Fruit fly (Drosophila melanogaster): Measurements from ENCODE around the gene Hel89B.

The Hel89B gene

DNA sequence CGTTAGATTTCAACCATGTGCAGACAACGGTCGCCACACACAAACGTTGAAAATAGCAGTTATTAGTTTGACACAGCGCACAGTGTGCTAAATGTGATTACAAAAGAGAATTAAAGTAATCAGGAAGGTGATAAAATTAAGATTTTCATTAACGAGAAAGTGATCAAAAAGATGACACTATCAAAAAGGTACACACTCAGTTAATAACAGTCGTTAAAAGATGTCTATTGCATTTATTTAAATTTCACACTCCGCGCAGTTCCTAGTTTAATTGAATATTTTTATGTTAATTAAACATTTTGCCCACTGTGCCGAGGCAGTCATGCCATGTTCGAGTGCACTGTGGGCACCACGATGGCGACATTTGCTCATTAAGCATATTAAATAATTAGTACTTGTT lies 45.9 kb upstream of the Hel89B start (continued):
- TF ChIP-seq az2 (GFP tag; optimal IDR thresholded peaks at IDR 0.05) = peak; percentile 25
- TF ChIP-seq zfh1 (GFP tag; IDR thresholded peaks at IDR 0.05) = peak; percentile 23; the same call in 1 of the 3 replicates
- TF ChIP-seq CG15073 (GFP tag; optimal IDR thresholded peaks at IDR 0.05) = no peak
- TF ChIP-seq CG13624 (GFP tag; optimal IDR thresholded peaks at IDR 0.05) = no peak
- peak; percentile 72 for TF ChIP-seq gem (tag; optimal IDR thresholded peaks at IDR 0.05)
- peak; percentile 92 for TF ChIP-seq Med (GFP tag)
- TF ChIP-seq rib (GFP tag; IDR thresholded peaks at IDR 0.05) = no peak
- peak in 1 of 2 experiments; percentile 37 for TF ChIP-seq dpn (GFP tag; optimal IDR thresholded peaks at IDR 0.05)
- TF ChIP-seq CG3281 (GFP tag; optimal IDR thresholded peaks at IDR 0.05) = no peak
- TF ChIP-seq Poxn (GFP tag; IDR thresholded peaks at IDR 0.05) = no peak
- TF ChIP-seq Hmx (GFP tag; optimal IDR thresholded peaks at IDR 0.05) = no peak
- no peak for TF ChIP-seq slp2 (GFP tag; optimal IDR thresholded peaks at IDR 0.05)
- TF ChIP-seq phol (tag; optimal IDR thresholded peaks at IDR 0.05) = peak; percentile 41
- no peak for TF ChIP-seq CG18619 (GFP tag; optimal IDR thresholded peaks at IDR 0.05)
- no peak for TF ChIP-seq Dref (GFP tag; IDR thresholded peaks at IDR 0.05)
- no peak for TF ChIP-seq chif (GFP tag; optimal IDR thresholded peaks at IDR 0.05)
- TF ChIP-seq Vsx1 (GFP tag; optimal IDR thresholded peaks at IDR 0.05) = no peak
- no peak for TF ChIP-seq CG7372 (GFP tag; IDR thresholded peaks at IDR 0.05)
- no peak for TF ChIP-seq ken (GFP tag; IDR thresholded peaks at IDR 0.05)
- peak; percentile 57; the same call in 1 of the 2 replicates for TF ChIP-seq Xrp1 (GFP tag; IDR thresholded peaks at IDR 0.05)
- TF ChIP-seq lola (GFP tag; optimal IDR thresholded peaks at IDR 0.05) = no peak
- no peak for TF ChIP-seq CG15601 (tag; optimal IDR thresholded peaks at IDR 0.05)
- TF ChIP-seq gfzf (GFP tag; optimal IDR thresholded peaks at IDR 0.05) = no peak
- no peak for TF ChIP-seq CG9932 (GFP tag; IDR thresholded peaks at IDR 0.05)
- TF ChIP-seq CG10321 (GFP tag; IDR thresholded peaks at IDR 0.05) = no peak
- no peak for TF ChIP-seq CG1832 (GFP tag; optimal IDR thresholded peaks at IDR 0.05)
- TF ChIP-seq chn (GFP tag; optimal IDR thresholded peaks at IDR 0.05) = no peak
- no peak for TF ChIP-seq Dfd (GFP tag; optimal IDR thresholded peaks at IDR 0.05)
- TF ChIP-seq CTCF (GFP tag; optimal IDR thresholded peaks at IDR 0.05) = no peak
- TF ChIP-seq CG14710 (tag; optimal IDR thresholded peaks at IDR 0.05) = no peak
- TF ChIP-seq crol (GFP tag; IDR thresholded peaks at IDR 0.05) = no peak
- no peak for TF ChIP-seq CG10462 (GFP tag; optimal IDR thresholded peaks at IDR 0.05)
- no peak for TF ChIP-seq gsb-n (tag; optimal IDR thresholded peaks at IDR 0.05)
- TF ChIP-seq wek (GFP tag; optimal IDR thresholded peaks at IDR 0.05) = no peak
- TF ChIP-seq ewg (GFP tag; optimal IDR thresholded peaks at IDR 0.05) = no peak
- no peak for TF ChIP-seq z (GFP tag; IDR thresholded peaks at IDR 0.05)
- TF ChIP-seq CG32532 (GFP tag; IDR thresholded peaks at IDR 0.05) = no peak; the same call in 1 of the 2 replicates
- peak; percentile 27 for TF ChIP-seq CG7556 (GFP tag; optimal IDR thresholded peaks at IDR 0.05)
- no peak for TF ChIP-seq danr (GFP tag; IDR thresholded peaks at IDR 0.05)
- no peak for TF ChIP-seq ara (GFP tag; IDR thresholded peaks at IDR 0.05)
- TF ChIP-seq twi (tag; optimal IDR thresholded peaks at IDR 0.05) = no peak
- no peak for TF ChIP-seq CG12071 (GFP tag; optimal IDR thresholded peaks at IDR 0.05)
- TF ChIP-seq klu (GFP tag; IDR thresholded peaks at IDR 0.05) = no peak
- TF ChIP-seq HLH3B (GFP tag; IDR thresholded peaks at IDR 0.05) = peak; percentile 51
- no peak for TF ChIP-seq Side (GFP tag; optimal IDR thresholded peaks at IDR 0.05)
- TF ChIP-seq wor (GFP tag; IDR thresholded peaks at IDR 0.05) = 0 out of 2 replicates have a peak, but pooled peaks have one; percentile 19
- no peak for TF ChIP-seq Stat92E (GFP tag; optimal IDR thresholded peaks at IDR 0.05)
- TF ChIP-seq Dip3 (GFP tag; optimal IDR thresholded peaks at IDR 0.05) = no peak
- no peak for TF ChIP-seq CG4282 (GFP tag; optimal IDR thresholded peaks at IDR 0.05)
- no peak for TF ChIP-seq CG7786 (GFP tag; optimal IDR thresholded peaks at IDR 0.05)
- TF ChIP-seq zf30C (GFP tag; optimal IDR thresholded peaks at IDR 0.05) = no peak
- 0 out of 4 replicates have a peak, but pooled peaks have one; percentile 16 for TF ChIP-seq Gug (GFP tag; IDR thresholded peaks at IDR 0.05)
- 0 out of 3 replicates have a peak, but pooled peaks have one; percentile 14 for TF ChIP-seq C15 (GFP tag; IDR thresholded peaks at IDR 0.05)
